Fruit fly (Drosophila melanogaster) whole organism, wandering third instar larva: ENCODE results near the gene Patj.

Experiments used
- Abd-B ChIP-seq: fragments of >200 bp; optimal IDR thresholded peaks from 2 replicates; lab custom pipeline; 2017; ENCODE audit warnings: missing biosample characterization, missing genetic modification characterization
- CG32264 ChIP-seq: fragments of 200-800 bp; sonication (Bioruptor generic); optimal IDR thresholded peaks from 2 replicates; lab custom pipeline; 2016; ENCODE audit warnings: missing biosample characterization, missing genetic modification characterization
- CG9705 ChIP-seq: fragments of 200-800 bp; sonication (Bioruptor generic); optimal IDR thresholded peaks from 2 replicates; lab custom pipeline; 2018; ENCODE audit warnings: missing biosample characterization, mild to moderate bottlenecking, missing genetic modification characterization
- CrebA ChIP-seq: fragments of 200-800 bp; sonication (Bioruptor generic); optimal IDR thresholded peaks from 2 replicates; lab custom pipeline; 2016; ENCODE audit warnings: missing biosample characterization, mild to moderate bottlenecking, missing genetic modification characterization, borderline replicate concordance
- Dfd ChIP-seq: fragments of >200 bp; optimal IDR thresholded peaks from 2 replicates; lab custom pipeline; 2017; ENCODE audit warnings: missing biosample characterization, missing genetic modification characterization
- Dif ChIP-seq: fragments of 200-275, 200-300 bp; sonication (Bioruptor generic); optimal IDR thresholded peaks from 2 replicates; lab custom pipeline; 2018; ENCODE audit warnings: missing biosample characterization, missing genetic modification characterization; ENCODE audit not compliant: partially characterized antibody
- GATAd ChIP-seq: sonication (Bioruptor generic); optimal IDR thresholded peaks from 2 replicates; lab custom pipeline; 2016; ENCODE audit warnings: missing biosample characterization, missing genetic modification characterization
- HLH106 ChIP-seq: fragments of 200-800 bp; optimal IDR thresholded peaks from 3 replicates; lab custom pipeline; 2019; ENCODE audit warnings: missing biosample characterization, mild to moderate bottlenecking, missing genetic modification characterization, moderate library complexity
- Hnf4 ChIP-seq: fragments of 200-800 bp; sonication (Bioruptor generic); optimal IDR thresholded peaks from 2 replicates; lab custom pipeline; 2016; ENCODE audit warnings: missing biosample characterization, mild to moderate bottlenecking, missing genetic modification characterization
- Hr78 ChIP-seq: fragments of >200 bp; optimal IDR thresholded peaks from 2 replicates; lab custom pipeline; 2017; ENCODE audit warnings: missing biosample characterization, missing genetic modification characterization
- Hr83 ChIP-seq: fragments of 200-300 bp; sonication (Bioruptor generic); optimal IDR thresholded peaks from 2 replicates; lab custom pipeline; 2016; ENCODE audit warnings: missing biosample characterization, mild to moderate bottlenecking, missing genetic modification characterization, moderate library complexity; ENCODE audit not compliant: poor library complexity, severe bottlenecking
- Jra ChIP-seq: sonication (Bioruptor generic); optimal IDR thresholded peaks from 2 replicates; lab custom pipeline; 2016; ENCODE audit warnings: missing biosample characterization, missing genetic modification characterization
- Mio ChIP-seq: sonication (Bioruptor generic); optimal IDR thresholded peaks from 2 replicates; lab custom pipeline; 2016; ENCODE audit warnings: missing biosample characterization, missing genetic modification characterization
- Myc ChIP-seq: fragments of >200 bp; optimal IDR thresholded peaks from 2 replicates; lab custom pipeline; 2017
- N ChIP-seq: fragments of >200 bp; optimal IDR thresholded peaks from 2 replicates; lab custom pipeline; 2018; ENCODE audit warnings: missing biosample characterization, missing external identifiers, missing genetic modification characterization
- OdsH ChIP-seq: fragments of 200-800 bp; sonication (Bioruptor generic); optimal IDR thresholded peaks from 2 replicates; lab custom pipeline; 2016; ENCODE audit warnings: missing biosample characterization, mild to moderate bottlenecking, missing genetic modification characterization
- Rel ChIP-seq, 2 experiments: fragments of 200-800 bp; sonication (Bioruptor generic) in 1 of 2; optimal IDR thresholded peaks; 2 replicates in 1 of 2; 3 replicates in 1 of 2; lab custom pipeline; 2016 to 2019; ENCODE audit warnings: mild to moderate bottlenecking in 2 of 2, missing biosample characterization in 2 of 2, missing genetic modification characterization in 2 of 2, moderate library complexity in 1 of 2
- Sp1 ChIP-seq: fragments of 200-800 bp; sonication (Bioruptor generic); optimal IDR thresholded peaks from 3 replicates; lab custom pipeline; 2019; ENCODE audit warnings: missing biosample characterization, mild to moderate bottlenecking, missing genetic modification characterization, moderate library complexity
- Vsx2 ChIP-seq: fragments of 200-300, 225-300 bp; sonication (Bioruptor generic); optimal IDR thresholded peaks from 2 replicates; lab custom pipeline; 2018; ENCODE audit warnings: missing biosample characterization, missing genetic modification characterization; ENCODE audit not compliant: partially characterized antibody
- br ChIP-seq: fragments of 200-800 bp; sonication (Bioruptor generic); optimal IDR thresholded peaks from 2 replicates; lab custom pipeline; 2016; ENCODE audit warnings: missing biosample characterization, missing genetic modification characterization
- brk ChIP-seq: fragments of 200-800 bp; sonication (Bioruptor generic); optimal IDR thresholded peaks from 2 replicates; lab custom pipeline; 2016; ENCODE audit warnings: missing biosample characterization, mild to moderate bottlenecking, missing genetic modification characterization
- dl ChIP-seq, 2 experiments: fragments of 175-275, 200-275 bp in 1 of 2; fragments of 200-275 bp in 1 of 2; sonication (Bioruptor generic); optimal IDR thresholded peaks; lab custom pipeline; 2018; ENCODE audit warnings: mild to moderate bottlenecking in 2 of 2, missing biosample characterization in 2 of 2, missing genetic modification characterization in 2 of 2, moderate library complexity in 2 of 2; ENCODE audit not compliant: partially characterized antibody in 2 of 2, insufficient read depth in 1 of 2
- dmrt93B ChIP-seq: fragments of 200-800 bp; sonication (Bioruptor generic); optimal IDR thresholded peaks from 2 replicates; lab custom pipeline; 2018; ENCODE audit warnings: missing biosample characterization, mild to moderate bottlenecking, missing genetic modification characterization
- dsf ChIP-seq: sonication (Bioruptor generic); optimal IDR thresholded peaks from 2 replicates; lab custom pipeline; 2016; ENCODE audit warnings: missing biosample characterization, missing genetic modification characterization, borderline replicate concordance
- ey ChIP-seq: fragments of 200-800 bp; sonication (Bioruptor generic); optimal IDR thresholded peaks from 2 replicates; lab custom pipeline; 2016; ENCODE audit warnings: missing biosample characterization, missing genetic modification characterization
- foxo ChIP-seq, 2 experiments: fragments of 200-800 bp; sonication (Bioruptor generic); optimal IDR thresholded peaks; 2 replicates in 1 of 2; 3 replicates in 1 of 2; lab custom pipeline; 2016 to 2017; ENCODE audit warnings: missing biosample characterization in 2 of 2, missing genetic modification characterization in 2 of 2
- fru ChIP-seq: fragments of 200-800 bp; sonication (Bioruptor generic); optimal IDR thresholded peaks from 3 replicates; lab custom pipeline; 2016; ENCODE audit warnings: missing biosample characterization, mild to moderate bottlenecking, missing genetic modification characterization
- h ChIP-seq: fragments of 200-800 bp; sonication (Bioruptor generic); optimal IDR thresholded peaks from 3 replicates; lab custom pipeline; 2016; ENCODE audit warnings: missing biosample characterization, mild to moderate bottlenecking, missing genetic modification characterization
- jim ChIP-seq: fragments of 175-275, 200-325 bp; sonication (Bioruptor generic); optimal IDR thresholded peaks from 2 replicates; lab custom pipeline; 2016; ENCODE audit warnings: missing biosample characterization, mild to moderate bottlenecking, missing genetic modification characterization
- lola ChIP-seq: fragments of >200 bp; optimal IDR thresholded peaks from 2 replicates; lab custom pipeline; 2017; ENCODE audit warnings: missing biosample characterization, missing genetic modification characterization
- pan ChIP-seq: fragments of >200 bp; optimal IDR thresholded peaks from 2 replicates; lab custom pipeline; 2017
- psq ChIP-seq: fragments of 200-800 bp; sonication (Bioruptor generic); optimal IDR thresholded peaks from 3 replicates; lab custom pipeline; 2017; ENCODE audit warnings: missing biosample characterization, mild to moderate bottlenecking, missing genetic modification characterization, moderate library complexity
- rgr ChIP-seq: fragments of 200-800 bp; sonication (Bioruptor generic); optimal IDR thresholded peaks from 3 replicates; lab custom pipeline; 2016; ENCODE audit warnings: missing biosample characterization, mild to moderate bottlenecking, missing genetic modification characterization
- sv ChIP-seq: fragments of 200-800 bp; sonication (Bioruptor generic); optimal IDR thresholded peaks from 3 replicates; lab custom pipeline; 2016; ENCODE audit warnings: missing biosample characterization, missing genetic modification characterization
- tai ChIP-seq: sonication (Bioruptor generic); optimal IDR thresholded peaks from 2 replicates; lab custom pipeline; 2016; ENCODE audit warnings: missing biosample characterization, missing genetic modification characterization
- usp ChIP-seq: fragments of >200 bp; optimal IDR thresholded peaks from 2 replicates; lab custom pipeline; 2017; ENCODE audit warnings: missing biosample characterization, missing genetic modification characterization
- woc ChIP-seq: sonication (Bioruptor generic); optimal IDR thresholded peaks from 2 replicates; lab custom pipeline; 2016; ENCODE audit warnings: missing biosample characterization, mild to moderate bottlenecking, missing genetic modification characterization

The Patj gene

dm6 chr3L:1756143-1756542 is 42.5 kb upstream of the Patj start, which contains the start of gene CG8001:
Gene CG8001 (plus strand): TSS chr3L:1756159.
- TF ChIP-seq Rel (GFP tag; optimal IDR thresholded peaks at IDR 0.05; lab: Kevin White, UChicago): no peak
- TF ChIP-seq Rel (tag; optimal IDR thresholded peaks at IDR 0.05; lab: Kevin White, UChicago): peak; percentile 86
- no peak for TF ChIP-seq br (GFP tag; lab: Kevin White, UChicago)
- TF ChIP-seq CG9705 (GFP tag; lab: Kevin White, UChicago): no peak
- no peak for TF ChIP-seq foxo (GFP tag; optimal IDR thresholded peaks at IDR 0.05; lab: Kevin White, UChicago)
- no peak for TF ChIP-seq Hr78 (GFP tag; lab: Kevin White, UChicago)
- TF ChIP-seq pan (lab: Kevin White, UChicago): no peak
- TF ChIP-seq, all 38 proteins: peak for 1

- TF ChIP-seq usp (GFP tag; lab: Kevin White, UChicago) (no peak), Dif (no peak), sv (GFP tag; lab: Kevin White, UChicago) (no peak), rgr (GFP tag; lab: Kevin White, UChicago) (no peak), OdsH (no peak)
Measured at dm6 chr3L:1771658-1772057, 26.9 kb upstream of the Patj start, which contains the start of gene Dhc62B. Gene Dhc62B (minus strand): TSS chr3L:1771758.

- TF ChIP-seq OdsH (no peak), dsf (GFP tag; lab: Kevin White, UChicago) (no peak), Hr83 (no peak), usp (GFP tag; lab: Kevin White, UChicago) (no peak), sv (GFP tag; lab: Kevin White, UChicago) (no peak), CG32264 (GFP tag; lab: Kevin White, UChicago) (no peak), Hr78 (GFP tag; lab: Kevin White, UChicago) (no peak), N (GFP tag; lab: Kevin White, UChicago) (no peak), dl (GFP tag; optimal IDR thresholded peaks at IDR 0.05; lab: Kevin White, UChicago; ENCODE audit: insufficient read depth in 1 of 2, partially characterized antibody in 2 of 2) (no peak), br (GFP tag; lab: Kevin White, UChicago) (no peak), HLH106 (no peak), Dfd (no peak)
Measured at dm6 chr3L:1772593-1772992, 26.0 kb upstream of the Patj start.

- TF ChIP-seq Myc (lab: Kevin White, UChicago) (no peak), Dif (no peak), foxo (GFP tag; optimal IDR thresholded peaks at IDR 0.05; lab: Kevin White, UChicago) (peak in 1 of 2 experiments; percentile 98), tai (no peak), Mio (GFP tag; lab: Kevin White, UChicago) (peak; percentile 68), Hr78 (GFP tag; lab: Kevin White, UChicago) (no peak), dl (GFP tag; optimal IDR thresholded peaks at IDR 0.05; lab: Kevin White, UChicago; ENCODE audit: insufficient read depth in 1 of 2, partially characterized antibody in 2 of 2) (no peak), Hr83 (peak; percentile 46), CrebA (no peak), dmrt93B (GFP tag; lab: Kevin White, UChicago) (peak; percentile 84), dsf (GFP tag; lab: Kevin White, UChicago) (no peak), HLH106 (peak; percentile 96), Vsx2 (GFP tag; lab: Kevin White, UChicago) (no peak), br (GFP tag; lab: Kevin White, UChicago) (no peak), Sp1 (GFP tag; lab: Kevin White, UChicago) (peak; percentile 99), rgr (GFP tag; lab: Kevin White, UChicago) (peak; percentile 99), Jra (no peak), h (GFP tag; lab: Kevin White, UChicago) (peak; percentile 97), GATAd (GFP tag; lab: Kevin White, UChicago) (peak; percentile 87), OdsH (peak; percentile 98), sv (GFP tag; lab: Kevin White, UChicago) (peak; percentile 89), jim (no peak), N (GFP tag; lab: Kevin White, UChicago) (no peak), psq (GFP tag; lab: Kevin White, UChicago) (peak; percentile 97), Abd-B (GFP tag; lab: Kevin White, UChicago) (no peak), usp (GFP tag; lab: Kevin White, UChicago) (no peak), ey (peak; percentile 93), CG32264 (GFP tag; lab: Kevin White, UChicago) (no peak), Rel (GFP tag; optimal IDR thresholded peaks at IDR 0.05; lab: Kevin White, UChicago) (peak; percentile 69), Rel (tag; optimal IDR thresholded peaks at IDR 0.05; lab: Kevin White, UChicago) (peak; percentile 69), fru (GFP tag; lab: Kevin White, UChicago) (peak; percentile 91), pan (lab: Kevin White, UChicago) (no peak), woc (GFP tag; lab: Kevin White, UChicago) (no peak), CG9705 (GFP tag; lab: Kevin White, UChicago) (no peak), brk (GFP tag; lab: Kevin White, UChicago) (no peak), Dfd (no peak), Hnf4 (no peak), lola (no peak)
Measured at dm6 chr3L:1774713-1775648, 23.6 kb upstream of the Patj start, which contains the start of the genes CG13933 and PolD2. Gene CG13933 (minus strand): TSS chr3L:1775147. Gene PolD2 (plus strand): TSS chr3L:1775633.
